Fruit fly (Drosophila melanogaster) whole organism, embryonic: ENCODE data around the gene Nepl12.

Source experiments
- Asciz ChIP-seq: fragments of 200-800 bp; sonication (Bioruptor generic); optimal IDR thresholded peaks from 2 replicates; lab custom pipeline; 2017; ENCODE audit warnings: missing biosample characterization, mild to moderate bottlenecking, missing genetic modification characterization, missing genetic modification reagents
- B-H2 ChIP-seq: fragments of 200-800 bp; sonication (Bioruptor generic); optimal IDR thresholded peaks from 2 replicates; lab custom pipeline; 2018; ENCODE audit warnings: missing biosample characterization, mild to moderate bottlenecking, missing genetic modification characterization
- BtbVII ChIP-seq: fragments of 200-800 bp; sonication (Bioruptor generic); optimal IDR thresholded peaks from 3 replicates; lab custom pipeline; 2017; ENCODE audit warnings: missing biosample characterization, mild to moderate bottlenecking, missing genetic modification characterization
- CG10543 ChIP-seq: fragments of 200-800 bp; sonication (Bioruptor generic); optimal IDR thresholded peaks from 3 replicates; lab custom pipeline; 2017; ENCODE audit warnings: missing biosample characterization, mild to moderate bottlenecking, missing genetic modification characterization, moderate library complexity
- CG12071 ChIP-seq: fragments of 200-800 bp; sonication (Bioruptor generic); optimal IDR thresholded peaks from 3 replicates; lab custom pipeline; 2018; ENCODE audit warnings: missing biosample characterization, mild to moderate bottlenecking, missing genetic modification characterization
- CG12155 ChIP-seq: fragments of 200-800 bp; sonication (Bioruptor generic); optimal IDR thresholded peaks from 3 replicates; lab custom pipeline; 2016; ENCODE audit warnings: missing biosample characterization, missing genetic modification characterization
- CG12391 ChIP-seq: fragments of 200-800 bp; sonication (Bioruptor generic); optimal IDR thresholded peaks from 3 replicates; lab custom pipeline; 2018; ENCODE audit warnings: missing biosample characterization, mild to moderate bottlenecking, missing genetic modification characterization, moderate library complexity
- CG13123 ChIP-seq: fragments of 200-800 bp; sonication (Bioruptor generic); optimal IDR thresholded peaks from 2 replicates; lab custom pipeline; 2016; ENCODE audit warnings: missing biosample characterization, missing genetic modification characterization
- CG13424 ChIP-seq: fragments of 200-800 bp; sonication (Bioruptor generic); optimal IDR thresholded peaks from 2 replicates; lab custom pipeline; 2019; ENCODE audit warnings: missing biosample characterization, mild to moderate bottlenecking, missing genetic modification characterization, moderate library complexity
- CG13894 ChIP-seq: fragments of 200-800 bp; sonication (Bioruptor generic); optimal IDR thresholded peaks from 3 replicates; lab custom pipeline; 2018; ENCODE audit warnings: missing biosample characterization, mild to moderate bottlenecking, missing genetic modification characterization, moderate library complexity
- CG15269 ChIP-seq: fragments of 200-800 bp; sonication (Bioruptor generic); optimal IDR thresholded peaks from 2 replicates; lab custom pipeline; 2018; ENCODE audit warnings: missing biosample characterization, mild to moderate bottlenecking, missing genetic modification characterization, moderate library complexity
- CG1603 ChIP-seq: fragments of 200-800 bp; sonication (Bioruptor generic); optimal IDR thresholded peaks from 2 replicates; lab custom pipeline; 2019; ENCODE audit warnings: missing biosample characterization, mild to moderate bottlenecking, missing genetic modification characterization, moderate library complexity
- CG17568 ChIP-seq: fragments of 200-800 bp; sonication (Bioruptor generic); optimal IDR thresholded peaks from 2 replicates; lab custom pipeline; 2018; ENCODE audit warnings: missing biosample characterization, mild to moderate bottlenecking, missing genetic modification characterization, moderate library complexity
- CG32532 ChIP-seq: fragments of 200-800 bp; sonication (Bioruptor generic); IDR thresholded peaks from 2 replicates; pipeline ENCODE4 v1.3.6; 2022; ENCODE audit warnings: missing biosample characterization, missing genetic modification characterization
- CG3847 ChIP-seq: fragments of 200-800 bp; sonication (Bioruptor generic); IDR thresholded peaks from 2 replicates; pipeline ENCODE4 v1.3.6; 2022; ENCODE audit warnings: missing biosample characterization, missing genetic modification characterization
- CG4424 ChIP-seq: fragments of 200-800 bp; sonication (Bioruptor generic); optimal IDR thresholded peaks from 3 replicates; lab custom pipeline; 2016; ENCODE audit warnings: missing biosample characterization, missing genetic modification characterization
- CG6683 ChIP-seq: fragments of 200-800 bp; sonication (Bioruptor generic); optimal IDR thresholded peaks from 2 replicates; lab custom pipeline; 2017; ENCODE audit warnings: missing biosample characterization, mild to moderate bottlenecking, missing genetic modification characterization, missing genetic modification reagents
- CG6765 ChIP-seq: fragments of 200-800 bp; sonication (Bioruptor generic); optimal IDR thresholded peaks from 3 replicates; lab custom pipeline; 2017; ENCODE audit warnings: missing biosample characterization, mild to moderate bottlenecking, missing genetic modification characterization
- CG6791 ChIP-seq: fragments of 200-800 bp; sonication (Bioruptor generic); IDR thresholded peaks from 3 replicates; pipeline ENCODE4 v1.3.6; 2022; ENCODE audit warnings: missing biosample characterization, missing genetic modification characterization; ENCODE audit not compliant: partially characterized antibody
- CG7987 ChIP-seq: fragments of 200-800 bp; sonication (Bioruptor generic); optimal IDR thresholded peaks from 2 replicates; lab custom pipeline; 2018; ENCODE audit warnings: missing biosample characterization, mild to moderate bottlenecking, missing genetic modification characterization, moderate library complexity
- CG8290 ChIP-seq, 3 experiments: fragments of 200-800 bp; sonication (Bioruptor generic); optimal IDR thresholded peaks; 2 replicates each; lab custom pipeline; 2016 to 2019; ENCODE audit warnings: missing biosample characterization in 3 of 3, missing genetic modification characterization in 3 of 3, mild to moderate bottlenecking in 2 of 3, moderate library complexity in 1 of 3
- D ChIP-seq, 2 experiments: fragments of 200-800 bp in 1 of 2; fragments of >200 bp in 1 of 2; sonication (Bioruptor generic) in 1 of 2; optimal IDR thresholded peaks; 2 replicates in 1 of 2; 3 replicates in 1 of 2; lab custom pipeline; 2017; ENCODE audit warnings: mild to moderate bottlenecking in 1 of 2, missing biosample characterization in 1 of 2, missing genetic modification characterization in 1 of 2, missing genetic modification reagents in 1 of 2
- Dad ChIP-seq: fragments of 200-800 bp; sonication (Bioruptor generic); optimal IDR thresholded peaks from 3 replicates; lab custom pipeline; 2016; ENCODE audit warnings: missing biosample characterization, missing genetic modification characterization
- Dek ChIP-seq: fragments of 200-800 bp; sonication (Bioruptor generic); optimal IDR thresholded peaks from 3 replicates; lab custom pipeline; 2019; ENCODE audit warnings: missing biosample characterization, mild to moderate bottlenecking, missing genetic modification characterization, moderate library complexity
- Ets65A ChIP-seq: fragments of 200-800 bp; sonication (Bioruptor generic); peaks from one replicate; lab custom pipeline; 2016; ENCODE audit warnings: missing biosample characterization, missing genetic modification characterization
- Fer2 ChIP-seq: fragments of 200-800 bp; sonication (Bioruptor generic); optimal IDR thresholded peaks from 2 replicates; lab custom pipeline; 2018; ENCODE audit warnings: missing biosample characterization, mild to moderate bottlenecking, missing genetic modification characterization, moderate library complexity
- HLH3B ChIP-seq: fragments of 200-800 bp; sonication (Bioruptor generic); IDR thresholded peaks from 2 replicates; pipeline ENCODE4 v1.3.6; 2022; ENCODE audit warnings: missing biosample characterization, missing genetic modification characterization
- HLH54F ChIP-seq: fragments of 200-800 bp; sonication (Bioruptor generic); optimal IDR thresholded peaks from 3 replicates; lab custom pipeline; 2016; ENCODE audit warnings: missing biosample characterization, missing genetic modification characterization
- HmgD ChIP-seq: fragments of 200-800 bp; sonication (Bioruptor generic); optimal IDR thresholded peaks from 3 replicates; lab custom pipeline; 2016; ENCODE audit warnings: missing biosample characterization, missing genetic modification characterization
- MTF-1 ChIP-seq: fragments of 200-800 bp; sonication (Bioruptor generic); optimal IDR thresholded peaks from 2 replicates; lab custom pipeline; 2018; ENCODE audit warnings: missing biosample characterization, mild to moderate bottlenecking, missing genetic modification characterization, borderline replicate concordance
- Mes4 ChIP-seq: fragments of 200-800 bp; sonication (Bioruptor generic); optimal IDR thresholded peaks from 2 replicates; lab custom pipeline; 2016; ENCODE audit warnings: missing biosample characterization, missing genetic modification characterization
- Oli ChIP-seq: fragments of 200-800 bp; sonication (Bioruptor generic); optimal IDR thresholded peaks from 2 replicates; lab custom pipeline; 2018; ENCODE audit warnings: missing biosample characterization, mild to moderate bottlenecking, missing genetic modification characterization, moderate library complexity
- PHDP ChIP-seq: fragments of 200-800 bp; sonication (Bioruptor generic); optimal IDR thresholded peaks from 3 replicates; lab custom pipeline; 2018; ENCODE audit warnings: missing biosample characterization, mild to moderate bottlenecking, missing genetic modification characterization, moderate library complexity
- Ssrp ChIP-seq: fragments of 200-800 bp; sonication (Bioruptor generic); optimal IDR thresholded peaks from 2 replicates; lab custom pipeline; 2018; ENCODE audit warnings: missing biosample characterization, mild to moderate bottlenecking, missing genetic modification characterization, moderate library complexity
- Trl ChIP-seq, 3 experiments: fragments of >200 bp in 2 of 3; fragments of 200-800 bp in 1 of 3; sonication (Bioruptor generic) in 1 of 3; optimal IDR thresholded peaks; 2 replicates in 1 of 3; 3 replicates in 2 of 3; lab custom pipeline; 2016 to 2017; ENCODE audit warnings: missing biosample characterization in 1 of 3, missing genetic modification characterization in 1 of 3
- amos ChIP-seq: fragments of 200-800 bp; sonication (Bioruptor generic); IDR thresholded peaks from 2 replicates; pipeline ENCODE4 v1.3.6; 2022; ENCODE audit warnings: missing biosample characterization, missing genetic modification characterization; ENCODE audit not compliant: partially characterized antibody
- bbx ChIP-seq: fragments of 200-800 bp; sonication (Bioruptor generic); IDR thresholded peaks from 2 replicates; pipeline ENCODE4 v1.3.6; 2022; ENCODE audit warnings: missing biosample characterization, missing genetic modification characterization; ENCODE audit not compliant: partially characterized antibody
- bcd ChIP-seq: fragments of 200-800 bp; sonication (Bioruptor generic); optimal IDR thresholded peaks from 2 replicates; lab custom pipeline; 2017; ENCODE audit warnings: missing biosample characterization, mild to moderate bottlenecking, missing genetic modification characterization
- bigmax ChIP-seq: fragments of 200-800 bp; sonication (Bioruptor generic); optimal IDR thresholded peaks from 2 replicates; lab custom pipeline; 2018; ENCODE audit warnings: missing biosample characterization, mild to moderate bottlenecking, missing genetic modification characterization
- dimm ChIP-seq: fragments of 200-800 bp; sonication (Bioruptor generic); IDR thresholded peaks from 2 replicates; pipeline ENCODE4 v1.3.6; 2022; ENCODE audit warnings: missing biosample characterization, missing genetic modification characterization
- dpn ChIP-seq, 2 experiments: fragments of 200-800 bp; sonication (Bioruptor generic); optimal IDR thresholded peaks; 3 replicates each; lab custom pipeline; 2016; ENCODE audit warnings: missing biosample characterization in 2 of 2, missing genetic modification characterization in 2 of 2
- kay ChIP-seq: fragments of 200-800 bp; sonication (Bioruptor generic); optimal IDR thresholded peaks from 2 replicates; lab custom pipeline; 2016; ENCODE audit warnings: missing biosample characterization, missing genetic modification characterization
- luna ChIP-seq: fragments of 200-800 bp; sonication (Bioruptor generic); optimal IDR thresholded peaks from 2 replicates; lab custom pipeline; 2016; ENCODE audit warnings: missing biosample characterization, missing genetic modification characterization
- org-1 ChIP-seq: fragments of 200-800 bp; sonication (Bioruptor generic); optimal IDR thresholded peaks from 2 replicates; lab custom pipeline; 2017; ENCODE audit warnings: missing biosample characterization, missing genetic modification characterization
- p53 ChIP-seq: fragments of 200-800 bp; sonication (Bioruptor generic); optimal IDR thresholded peaks from 2 replicates; lab custom pipeline; 2016; ENCODE audit warnings: missing biosample characterization, missing genetic modification characterization
- peb ChIP-seq: fragments of 200-800 bp; sonication (Bioruptor generic); IDR thresholded peaks from 2 replicates; pipeline ENCODE4 v1.3.6; 2022; ENCODE audit warnings: missing biosample characterization, missing genetic modification characterization
- scrt ChIP-seq: fragments of 200-800 bp; sonication (Bioruptor generic); optimal IDR thresholded peaks from 2 replicates; lab custom pipeline; 2018; ENCODE audit warnings: missing biosample characterization, mild to moderate bottlenecking, missing genetic modification characterization, moderate library complexity
- sd ChIP-seq: fragments of 200-800 bp; sonication (Bioruptor generic); optimal IDR thresholded peaks from 3 replicates; lab custom pipeline; 2018; ENCODE audit warnings: missing biosample characterization, mild to moderate bottlenecking, missing genetic modification characterization, moderate library complexity
- sr ChIP-seq: fragments of 200-800 bp; sonication (Bioruptor generic); IDR thresholded peaks from 3 replicates; pipeline ENCODE4 v1.3.6; 2022; ENCODE audit warnings: missing biosample characterization, missing genetic modification characterization
- tx ChIP-seq: fragments of 200-800 bp; sonication (Bioruptor generic); optimal IDR thresholded peaks from 2 replicates; lab custom pipeline; 2016; ENCODE audit warnings: missing biosample characterization, missing genetic modification characterization

Gene Nepl12

DNA sequence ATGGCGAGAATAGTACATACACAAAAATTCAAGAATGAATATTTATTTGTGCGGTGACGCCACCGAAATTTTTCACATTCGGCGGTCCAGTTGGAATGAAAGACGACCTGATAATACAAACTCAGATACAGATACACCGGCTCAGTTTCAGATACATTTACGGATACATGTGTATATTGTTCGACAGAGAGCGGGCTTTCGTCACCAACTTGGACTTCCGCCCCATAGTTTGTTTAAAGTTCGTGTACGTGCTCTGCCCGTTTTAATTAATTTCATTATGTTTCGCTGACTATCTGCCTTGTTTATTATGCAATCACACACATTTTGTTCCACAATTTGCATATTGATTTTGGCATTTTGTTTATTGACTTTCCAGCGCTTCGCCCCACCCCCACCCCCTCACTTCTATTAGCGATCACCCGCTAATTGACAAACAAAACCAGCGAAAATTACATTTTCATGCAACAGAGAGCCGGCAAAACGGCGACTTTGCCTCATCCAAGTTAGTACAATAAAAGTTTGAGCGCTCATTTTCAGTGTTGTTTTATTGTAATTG, 25.9 kb downstream of the Nepl12 start (continued):
- TF ChIP-seq CG13424 (tag; lab: Kevin White, UChicago) = peak; percentile 21
- TF ChIP-seq HmgD = no peak
- TF ChIP-seq Ets65A = no peak
- peak; percentile 0 for TF ChIP-seq CG13123 (GFP tag; lab: Kevin White, UChicago)
- peak; percentile 41 for TF ChIP-seq CG17568 (GFP tag; lab: Kevin White, UChicago)
- TF ChIP-seq CG13894 = peak; percentile 45
- TF ChIP-seq CG6765 (GFP tag; lab: Kevin White, UChicago) = peak; percentile 48
- TF ChIP-seq HLH54F (GFP tag; lab: Kevin White, UChicago) = no peak
- peak; percentile 31 for TF ChIP-seq BtbVII
- peak; percentile 12 for TF ChIP-seq Dek
- TF ChIP-seq dpn (GFP tag; optimal IDR thresholded peaks at IDR 0.05; lab: Kevin White, UChicago) = peak in 1 of 2 experiments; percentile 23
- TF ChIP-seq MTF-1 (GFP tag; lab: Kevin White, UChicago) = peak; percentile 56
- TF ChIP-seq Trl (optimal IDR thresholded peaks at IDR 0.05; lab: Kevin White, UChicago) = no peak
- peak; percentile 1 for TF ChIP-seq Trl (GFP tag; optimal IDR thresholded peaks at IDR 0.05; lab: Kevin White, UChicago)
- no peak for TF ChIP-seq D (optimal IDR thresholded peaks at IDR 0.05; lab: Kevin White, UChicago)
- TF ChIP-seq D (GFP tag; optimal IDR thresholded peaks at IDR 0.05; lab: Kevin White, UChicago) = no peak
- no peak for TF ChIP-seq CG6791 (GFP tag; lab: Robert Waterston, UW)
- peak; percentile 14 for TF ChIP-seq scrt (GFP tag; lab: Kevin White, UChicago)
- TF ChIP-seq CG6683 (GFP tag; lab: Kevin White, UChicago) = peak; percentile 5
- TF ChIP-seq B-H2 (GFP tag; lab: Kevin White, UChicago) = peak; percentile 32
- TF ChIP-seq tx (GFP tag; lab: Kevin White, UChicago) = peak; percentile 9
- peak; percentile 17 for TF ChIP-seq Oli
- peak; percentile 13 for TF ChIP-seq CG1603 (tag; lab: Kevin White, UChicago)
- peak; percentile 63 for TF ChIP-seq CG12071 (GFP tag; lab: Kevin White, UChicago)
- no peak for TF ChIP-seq CG32532
- TF ChIP-seq Dad = no peak
- TF ChIP-seq PHDP = peak; percentile 32
- TF ChIP-seq CG15269 (tag; lab: Kevin White, UChicago) = peak; percentile 33
- TF ChIP-seq amos (GFP tag; lab: Robert Waterston, UW) = no peak
- no peak for TF ChIP-seq p53
- TF ChIP-seq org-1 (GFP tag; lab: Kevin White, UChicago) = peak; percentile 33
- TF ChIP-seq Asciz (GFP tag; lab: Kevin White, UChicago) = peak; percentile 58
- no peak for TF ChIP-seq Fer2 (tag; lab: Kevin White, UChicago)
- no peak for TF ChIP-seq CG8290 (GFP tag; optimal IDR thresholded peaks at IDR 0.05; lab: Kevin White, UChicago)
- TF ChIP-seq CG8290 (tag; optimal IDR thresholded peaks at IDR 0.05; lab: Kevin White, UChicago) = peak in 1 of 2 experiments; percentile 62
- peak; percentile 42 for TF ChIP-seq kay (GFP tag; lab: Kevin White, UChicago)
- TF ChIP-seq bcd = peak; percentile 9
- TF ChIP-seq peb (GFP tag; lab: Robert Waterston, UW) = no peak
- TF ChIP-seq CG7987 (GFP tag; lab: Kevin White, UChicago) = peak; percentile 0
- TF ChIP-seq CG10543 = peak; percentile 61

dm6 chr3R:9701897-9702296, 26.6 kb downstream of the Nepl12 start:
- TF ChIP-seq luna (GFP tag; lab: Kevin White, UChicago) = no peak
- peak; percentile 62 for TF ChIP-seq CG15269 (tag; lab: Kevin White, UChicago)
- no peak for TF ChIP-seq HLH3B
- TF ChIP-seq sd (tag; lab: Kevin White, UChicago) = peak; percentile 67
- TF ChIP-seq CG12155 (GFP tag; lab: Kevin White, UChicago) = peak; percentile 4
- TF ChIP-seq Mes4 (GFP tag; lab: Kevin White, UChicago) = no peak
- TF ChIP-seq CG12391 (tag; lab: Kevin White, UChicago) = peak; percentile 21
- TF ChIP-seq CG3847 (GFP tag; lab: Robert Waterston, UW) = no peak
- TF ChIP-seq CG13424 (tag; lab: Kevin White, UChicago) = peak; percentile 50
- peak; percentile 51 for TF ChIP-seq bigmax (GFP tag; lab: Kevin White, UChicago)
- peak; percentile 24 for TF ChIP-seq Ssrp (tag; lab: Kevin White, UChicago)
- TF ChIP-seq dimm (GFP tag; lab: Robert Waterston, UW) = no peak
- TF ChIP-seq CG4424 (GFP tag; lab: Kevin White, UChicago) = no peak
- TF ChIP-seq bbx (GFP tag; lab: Robert Waterston, UW) = no peak
- no peak for TF ChIP-seq sr
